Fruit fly (Drosophila melanogaster) S2 (cell line): ENCODE measurements around the gene Spn77Ba.

ENCODE experiments used
- CG8478 ChIP-seq: fragments of >200 bp; optimal IDR thresholded peaks from 2 replicates; lab custom pipeline; 2018
- CTCF ChIP-seq, 2 experiments: fragments of >200 bp; optimal IDR thresholded peaks; 2 replicates each; lab custom pipeline; 2018

- TF ChIP-seq CG8478 (lab: Kevin White, UChicago) (no peak), CTCF (optimal IDR thresholded peaks at IDR 0.05; lab: Kevin White, UChicago) (no peak)
Observed at dm6 chr3L:20320652-20321051, 3.7 kb downstream of the Spn77Ba start, which contains the start of gene Spn77Bb.
